Fruit fly (Drosophila melanogaster): ENCODE results near the gene Prosalpha4.

DNA sequence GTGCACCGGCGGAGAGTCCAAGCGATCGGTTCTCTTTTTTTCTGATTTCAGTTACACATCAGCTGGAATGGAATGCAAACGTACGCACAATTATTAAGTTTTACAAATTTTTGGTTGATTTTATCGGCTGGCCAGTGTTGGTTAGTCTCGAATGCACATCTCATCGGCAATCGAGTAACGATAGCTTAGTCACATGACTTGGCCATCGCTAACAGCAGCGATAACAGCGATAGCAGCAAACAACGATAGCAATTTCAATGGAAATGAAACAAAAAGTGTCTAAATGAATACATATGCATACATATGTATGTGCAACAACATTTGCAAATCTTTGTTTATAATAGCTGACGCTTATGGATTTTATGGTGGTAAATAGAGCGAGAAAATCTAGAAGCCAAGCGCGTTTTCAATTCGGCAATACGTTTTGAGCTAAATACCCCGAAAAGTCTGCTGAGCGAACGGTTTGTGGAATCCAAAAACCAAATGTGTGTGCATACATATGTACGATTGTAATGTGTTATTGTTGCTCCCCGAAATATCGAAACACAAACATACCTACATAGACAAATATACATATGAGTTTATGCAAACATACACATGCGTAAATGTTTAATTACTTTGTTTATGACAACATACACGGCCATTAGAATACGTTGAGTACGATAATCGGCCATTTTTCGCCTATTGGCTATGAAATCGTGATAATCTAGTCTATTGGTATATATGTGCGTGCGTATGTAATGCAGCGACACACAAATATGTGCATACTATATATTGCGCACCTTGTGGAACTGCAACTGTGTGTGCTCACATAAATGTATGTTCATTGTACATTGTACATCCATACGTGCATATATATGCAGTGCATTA is 20.6 kb downstream of the Prosalpha4 start, which contains the start of gene CG3632:
- no peak for TF ChIP-seq CG6276 (GFP tag; optimal IDR thresholded peaks at IDR 0.05)
- no peak for TF ChIP-seq Ets96B (tag; optimal IDR thresholded peaks at IDR 0.05)
- TF ChIP-seq Met (GFP tag; optimal IDR thresholded peaks at IDR 0.05): no peak

Data from whole organism, prepupa.